Fruit fly (Drosophila melanogaster): ENCODE data around the gene CkIalpha.

The CkIalpha gene

dm6 chrX:12615752-12616366, 37.6 kb upstream of the CkIalpha start, which contains the start of gene CG11085 (continued):
- TF ChIP-seq dm (GFP tag; optimal IDR thresholded peaks at IDR 0.05) (no peak), dysf (GFP tag; IDR thresholded peaks at IDR 0.05) (no peak), CG10366 (GFP tag; IDR thresholded peaks at IDR 0.05) (no peak), lbe (GFP tag; optimal IDR thresholded peaks at IDR 0.05) (no peak), Nf-YB (GFP tag; optimal IDR thresholded peaks at IDR 0.05) (peak; percentile 96), CG16863 (GFP tag; optimal IDR thresholded peaks at IDR 0.05) (no peak), CG15073 (GFP tag; optimal IDR thresholded peaks at IDR 0.05) (no peak), CG13123 (GFP tag; optimal IDR thresholded peaks at IDR 0.05) (no peak), CG6813 (GFP tag; optimal IDR thresholded peaks at IDR 0.05) (no peak), CG7556 (GFP tag; optimal IDR thresholded peaks at IDR 0.05) (no peak), Opbp (GFP tag; IDR thresholded peaks at IDR 0.05; ENCODE audit: partially characterized antibody) (no peak), CG4707 (GFP tag; optimal IDR thresholded peaks at IDR 0.05) (no peak), pita (GFP tag; optimal IDR thresholded peaks at IDR 0.05) (no peak), CG43689 (GFP tag; IDR thresholded peaks at IDR 0.05) (no peak), Hr51 (GFP tag; optimal IDR thresholded peaks at IDR 0.05) (no peak), Nf-YC (tag; optimal IDR thresholded peaks at IDR 0.05) (peak; percentile 97), trem (tag; optimal IDR thresholded peaks at IDR 0.05) (no peak), Rfx (GFP tag; IDR thresholded peaks at IDR 0.05) (no peak), sens-2 (GFP tag; IDR thresholded peaks at IDR 0.05) (no peak), stc (GFP tag; IDR thresholded peaks at IDR 0.05) (no peak), Ets97D (GFP tag; optimal IDR thresholded peaks at IDR 0.05) (peak; percentile 50), CG4820 (GFP tag; optimal IDR thresholded peaks at IDR 0.05) (no peak), CG10321 (GFP tag; IDR thresholded peaks at IDR 0.05) (peak; percentile 89), CG10654 (GFP tag; optimal IDR thresholded peaks at IDR 0.05) (no peak), CG14710 (tag; optimal IDR thresholded peaks at IDR 0.05) (no peak), CG18599 (GFP tag; optimal IDR thresholded peaks at IDR 0.05) (no peak), pfk (GFP tag; optimal IDR thresholded peaks at IDR 0.05) (no peak), Med (GFP tag) (peak; percentile 40), mam (GFP tag; optimal IDR thresholded peaks at IDR 0.05) (no peak), Poxn (GFP tag; IDR thresholded peaks at IDR 0.05) (no peak), CG8388 (GFP tag; optimal IDR thresholded peaks at IDR 0.05) (no peak), grau (tag; optimal IDR thresholded peaks at IDR 0.05) (no peak), CG12769 (tag; optimal IDR thresholded peaks at IDR 0.05) (no peak), CG1832 (GFP tag; optimal IDR thresholded peaks at IDR 0.05) (peak; percentile 85), zen (tag; optimal IDR thresholded peaks at IDR 0.05) (no peak), gfzf (GFP tag; optimal IDR thresholded peaks at IDR 0.05) (no peak), ase (GFP tag; IDR thresholded peaks at IDR 0.05) (0 out of 3 replicates have a peak, but pooled peaks have one; percentile 17), CG8359 (GFP tag; optimal IDR thresholded peaks at IDR 0.05; ENCODE audit: borderline replicate concordance) (no peak), da (GFP tag; optimal IDR thresholded peaks at IDR 0.05) (no peak), peb (GFP tag; IDR thresholded peaks at IDR 0.05) (no peak), TFAM (GFP tag; optimal IDR thresholded peaks at IDR 0.05) (no peak), unc-4 (GFP tag; IDR thresholded peaks at IDR 0.05; ENCODE audit: partially characterized antibody) (no peak), gce (GFP tag; IDR thresholded peaks at IDR 0.05) (no peak), CG3281 (GFP tag; optimal IDR thresholded peaks at IDR 0.05) (no peak), ssp (GFP tag; IDR thresholded peaks at IDR 0.05) (no peak), GATAe (GFP tag; conservative IDR thresholded peaks at IDR 0.05) (no peak), Sox102F (GFP tag; optimal IDR thresholded peaks at IDR 0.05) (no peak), Dref (GFP tag; IDR thresholded peaks at IDR 0.05) (no peak), rib (GFP tag; IDR thresholded peaks at IDR 0.05) (no peak), sd (tag; optimal IDR thresholded peaks at IDR 0.05) (no peak)

Data from whole organism, embryonic.